Worm (Caenorhabditis elegans) whole organism, L2 larva: ENCODE data around the gene C53B7.2.

Source experiments
- C34F6.9 ChIP-seq: fragments of 150-350 bp; optimal IDR thresholded peaks from 2 replicates; lab custom pipeline; 2014; ENCODE audit warnings: missing biosample characterization, missing genetic modification characterization
- F13H6.1 ChIP-seq: sonication (generic microtip); optimal IDR thresholded peaks from 2 replicates; lab custom pipeline; 2016; ENCODE audit warnings: missing genetic modification characterization, missing compliant biosample characterization
- R02D3.7 ChIP-seq: fragments of 150-350 bp; optimal IDR thresholded peaks from 2 replicates; lab custom pipeline; 2014; ENCODE audit warnings: missing biosample characterization, missing genetic modification characterization
- Y55F3AM.14 ChIP-seq: fragments of 200-800 bp; sonication (Bioruptor generic); optimal IDR thresholded peaks from 2 replicates; lab custom pipeline; 2018; ENCODE audit warnings: mild to moderate bottlenecking, missing genetic modification characterization, missing compliant biosample characterization
- alr-1 ChIP-seq: fragments of 150-350 bp; optimal IDR thresholded peaks from 2 replicates; lab custom pipeline; 2014; ENCODE audit warnings: missing biosample characterization, missing genetic modification characterization
- aly-2 ChIP-seq: fragments of 150-350 bp; optimal IDR thresholded peaks from 2 replicates; lab custom pipeline; 2014; ENCODE audit warnings: missing biosample characterization, missing genetic modification characterization
- ama-1 ChIP-seq: fragments of 150-350 bp; optimal IDR thresholded peaks from 2 replicates; lab custom pipeline; 2018; ENCODE audit warnings: inconsistent platforms
- blmp-1 ChIP-seq: sonication (generic microtip); optimal IDR thresholded peaks from 2 replicates; lab custom pipeline; 2017; ENCODE audit warnings: missing genetic modification characterization, mild to moderate bottlenecking, missing compliant biosample characterization, antibody characterized with exemption, moderate library complexity; ENCODE audit not compliant: insufficient read depth
- ceh-16 ChIP-seq: fragments of 150-350 bp; optimal IDR thresholded peaks from 2 replicates; lab custom pipeline; 2014; ENCODE audit warnings: missing biosample characterization, missing genetic modification characterization
- ceh-82 ChIP-seq: fragments of 150-350 bp; optimal IDR thresholded peaks from 2 replicates; lab custom pipeline; 2014; ENCODE audit warnings: missing biosample characterization, missing genetic modification characterization
- crh-2 ChIP-seq: sonication (generic microtip); optimal IDR thresholded peaks from 2 replicates; lab custom pipeline; 2017; ENCODE audit warnings: missing biosample characterization, missing genetic modification characterization
- dmd-4 ChIP-seq: sonication (generic microtip); optimal IDR thresholded peaks from 2 replicates; lab custom pipeline; 2017; ENCODE audit warnings: missing biosample characterization, missing genetic modification characterization
- egl-27 ChIP-seq: sonication (generic microtip); optimal IDR thresholded peaks from 3 replicates; lab custom pipeline; 2017; ENCODE audit warnings: missing biosample characterization, missing genetic modification reagents, missing genetic modification characterization
- elt-3 ChIP-seq: sonication (generic microtip); optimal IDR thresholded peaks from 2 replicates; lab custom pipeline; 2017; ENCODE audit warnings: missing biosample characterization, missing genetic modification characterization
- fos-1 ChIP-seq: fragments of 150-350 bp; optimal IDR thresholded peaks from 2 replicates; lab custom pipeline; 2014; ENCODE audit warnings: missing biosample characterization, missing genetic modification characterization
- gmeb-1 ChIP-seq: fragments of 150-350 bp; optimal IDR thresholded peaks from 2 replicates; lab custom pipeline; 2014; ENCODE audit warnings: missing biosample characterization, missing genetic modification characterization
- lin-13 ChIP-seq: fragments of 150-350 bp; optimal IDR thresholded peaks from 2 replicates; lab custom pipeline; 2014; ENCODE audit warnings: missing biosample characterization, missing genetic modification reagents, missing genetic modification characterization
- lin-39 ChIP-seq: fragments of 150-350 bp; optimal IDR thresholded peaks from 2 replicates; lab custom pipeline; 2014; ENCODE audit warnings: missing biosample characterization, missing genetic modification reagents, missing genetic modification characterization
- mab-5 ChIP-seq: fragments of 150-350 bp; optimal IDR thresholded peaks from 2 replicates; lab custom pipeline; 2014; ENCODE audit warnings: missing biosample characterization, missing genetic modification characterization
- mbf-1 ChIP-seq: sonication (generic microtip); optimal IDR thresholded peaks from 2 replicates; lab custom pipeline; 2017; ENCODE audit warnings: missing biosample characterization, missing genetic modification characterization
- mdl-1 ChIP-seq, 2 experiments: fragments of 150-350 bp in 1 of 2; sonication (generic microtip) in 1 of 2; optimal IDR thresholded peaks; 2 replicates each; lab custom pipeline; 2017; ENCODE audit warnings: missing biosample characterization in 2 of 2, missing genetic modification characterization in 2 of 2
- nhr-10 ChIP-seq: sonication (generic microtip); optimal IDR thresholded peaks from 2 replicates; lab custom pipeline; 2017; ENCODE audit warnings: missing biosample characterization, missing genetic modification characterization
- nhr-11 ChIP-seq: fragments of 150-350 bp; optimal IDR thresholded peaks from 2 replicates; lab custom pipeline; 2014; ENCODE audit warnings: missing biosample characterization, missing genetic modification characterization
- nhr-12 ChIP-seq: fragments of 150-350 bp; optimal IDR thresholded peaks from 2 replicates; lab custom pipeline; 2014; ENCODE audit warnings: missing biosample characterization, missing genetic modification characterization
- nhr-129 ChIP-seq: fragments of 150-350 bp; optimal IDR thresholded peaks from 2 replicates; lab custom pipeline; 2014; ENCODE audit warnings: missing biosample characterization, missing genetic modification characterization
- nhr-23 ChIP-seq: fragments of 150-350 bp; optimal IDR thresholded peaks from 2 replicates; lab custom pipeline; 2014; ENCODE audit warnings: missing biosample characterization, missing genetic modification reagents, missing genetic modification characterization
- nhr-6 ChIP-seq: fragments of 150-350 bp; optimal IDR thresholded peaks from 2 replicates; lab custom pipeline; 2014; ENCODE audit warnings: missing biosample characterization, missing genetic modification characterization
- peb-1 ChIP-seq: fragments of 150-350 bp; optimal IDR thresholded peaks from 2 replicates; lab custom pipeline; 2014; ENCODE audit warnings: missing biosample characterization, missing genetic modification characterization
- sem-4 ChIP-seq: fragments of 150-350 bp; optimal IDR thresholded peaks from 2 replicates; lab custom pipeline; 2014; ENCODE audit warnings: missing biosample characterization, missing genetic modification reagents, missing genetic modification characterization
- skn-1 ChIP-seq: sonication (generic microtip); optimal IDR thresholded peaks from 2 replicates; lab custom pipeline; 2017; ENCODE audit warnings: missing biosample characterization, missing genetic modification characterization
- sma-3 ChIP-seq: sonication (generic microtip); optimal IDR thresholded peaks from 2 replicates; lab custom pipeline; 2016; ENCODE audit warnings: missing genetic modification reagents, missing genetic modification characterization, missing compliant biosample characterization
- sma-9 ChIP-seq, 2 experiments: fragments of 150-350 bp in 1 of 2; sonication (generic microtip) in 1 of 2; optimal IDR thresholded peaks; 2 replicates each; lab custom pipeline; 2014 to 2016; ENCODE audit warnings: missing genetic modification characterization in 2 of 2, mild to moderate bottlenecking in 1 of 2, missing biosample characterization in 1 of 2, missing compliant biosample characterization in 1 of 2, missing genetic modification reagents in 1 of 2, moderate library complexity in 1 of 2
- snpc-4 ChIP-seq: fragments of 150-350 bp; optimal IDR thresholded peaks from 2 replicates; lab custom pipeline; 2014; ENCODE audit warnings: missing biosample characterization, missing genetic modification characterization
- unc-55 ChIP-seq: fragments of 150-350 bp; sonication (generic microtip); optimal IDR thresholded peaks from 3 replicates; lab custom pipeline; 2014; ENCODE audit warnings: missing biosample characterization, missing genetic modification reagents, missing genetic modification characterization
- ztf-4 ChIP-seq: fragments of 150-350 bp; optimal IDR thresholded peaks from 2 replicates; lab custom pipeline; 2014; ENCODE audit warnings: missing biosample characterization, missing genetic modification characterization

The C53B7.2 gene

DNA sequence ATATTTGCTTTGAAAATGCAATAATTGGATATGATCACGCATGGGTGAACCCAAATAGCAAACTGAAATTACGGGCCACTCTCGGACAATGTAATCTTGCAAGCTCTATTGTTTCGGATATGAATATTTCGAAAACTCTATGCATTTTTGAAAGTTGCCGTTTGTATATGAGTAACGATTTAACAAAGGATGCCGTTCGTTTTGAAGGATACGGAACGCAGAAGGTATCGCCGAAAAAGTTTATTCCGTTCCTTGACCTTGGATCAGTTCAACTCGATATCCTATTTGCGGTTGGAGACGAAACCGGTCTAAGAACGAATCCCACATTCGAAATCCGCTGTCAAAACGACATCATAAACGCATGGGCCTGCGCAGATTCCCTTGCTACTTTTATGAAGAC is 33.0 kb upstream of the C53B7.2 start:
- no peak for TF ChIP-seq lin-39
- TF ChIP-seq fos-1: no peak
- TF ChIP-seq nhr-11: no peak
- TF ChIP-seq aly-2 (tag; lab: Kevin White, UChicago): no peak
- TF ChIP-seq ama-1 (lab: Kevin White, UChicago): no peak
- no peak for TF ChIP-seq C34F6.9
- TF ChIP-seq dmd-4 (tag; lab: Kevin White, UChicago): no peak
- TF ChIP-seq crh-2: no peak
- TF ChIP-seq Y55F3AM.14 (GFP tag; lab: Kevin White, UChicago): no peak
- TF ChIP-seq unc-55 (GFP tag; lab: Kevin White, UChicago): no peak
- TF ChIP-seq skn-1 (tag; lab: Kevin White, UChicago): no peak
- TF ChIP-seq nhr-10 (tag; lab: Kevin White, UChicago): no peak
- TF ChIP-seq F13H6.1 (tag; lab: Kevin White, UChicago): no peak
- TF ChIP-seq ceh-82 (tag; lab: Kevin White, UChicago): no peak
- no peak for TF ChIP-seq ceh-16 (tag; lab: Kevin White, UChicago)
- TF ChIP-seq alr-1: no peak
- no peak for TF ChIP-seq blmp-1 (tag; lab: Kevin White, UChicago)

- peak; percentile 27 for TF ChIP-seq ama-1 (lab: Kevin White, UChicago)
- TF ChIP-seq crh-2: peak; percentile 53
- TF ChIP-seq sem-4: no peak
- peak; percentile 26 for TF ChIP-seq F13H6.1 (tag; lab: Kevin White, UChicago)
- TF ChIP-seq mdl-1 (tag; optimal IDR thresholded peaks at IDR 0.05; lab: Kevin White, UChicago): no peak
- TF ChIP-seq nhr-12: no peak
- TF ChIP-seq egl-27 (tag; lab: Kevin White, UChicago): no peak
- TF ChIP-seq gmeb-1 (tag; lab: Kevin White, UChicago): no peak
- TF ChIP-seq fos-1: peak; percentile 84
- TF ChIP-seq sma-9 (GFP tag; optimal IDR thresholded peaks at IDR 0.05; lab: Kevin White, UChicago): peak; percentile 68
- no peak for TF ChIP-seq sma-9 (tag; optimal IDR thresholded peaks at IDR 0.05; lab: Kevin White, UChicago)
- peak; percentile 40 for TF ChIP-seq sma-3 (GFP tag; lab: Kevin White, UChicago)
Observed at ce11 chrX:6818036-6818488, 28.0 kb upstream of the C53B7.2 start, which contains the start of gene dhs-28. Gene dhs-28 (plus strand): TSS chrX:6818438.

DNA sequence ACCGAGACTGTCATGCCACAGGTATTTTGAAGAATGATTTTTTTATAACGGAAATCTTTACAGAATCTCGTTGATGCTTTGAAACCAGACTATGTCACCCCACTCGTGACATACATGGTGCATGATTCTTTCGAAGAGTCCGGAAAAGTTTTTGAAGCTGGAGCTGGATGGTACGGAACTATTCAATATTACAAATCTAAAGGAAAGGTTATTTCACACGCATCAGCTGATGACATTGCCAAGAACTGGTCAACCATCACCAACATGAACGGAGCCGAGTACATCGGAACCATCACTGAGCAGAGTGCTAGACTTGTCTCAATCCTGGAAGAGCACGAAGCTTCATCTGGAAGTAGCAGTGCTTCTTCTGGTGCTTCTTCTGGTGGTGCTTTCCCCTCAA is 26.9 kb upstream of the C53B7.2 start:
- TF ChIP-seq ama-1 (lab: Kevin White, UChicago) (no peak), nhr-6 (tag; lab: Kevin White, UChicago) (no peak), peb-1 (tag; lab: Kevin White, UChicago) (no peak), blmp-1 (tag; lab: Kevin White, UChicago) (no peak), crh-2 (no peak), lin-39 (no peak), nhr-23 (no peak), snpc-4 (tag; lab: Kevin White, UChicago) (no peak), R02D3.7 (no peak), C34F6.9 (no peak), aly-2 (tag; lab: Kevin White, UChicago) (no peak), mbf-1 (tag; lab: Kevin White, UChicago) (no peak), ztf-4 (no peak), unc-55 (GFP tag; lab: Kevin White, UChicago) (no peak), elt-3 (tag; lab: Kevin White, UChicago) (no peak), nhr-10 (tag; lab: Kevin White, UChicago) (no peak), mab-5 (tag; lab: Kevin White, UChicago) (no peak)

- peak; percentile 57 for TF ChIP-seq fos-1
- TF ChIP-seq dmd-4 (tag; lab: Kevin White, UChicago): no peak
- no peak for TF ChIP-seq sma-3 (GFP tag; lab: Kevin White, UChicago)
- no peak for TF ChIP-seq alr-1
- TF ChIP-seq lin-13: no peak
- no peak for TF ChIP-seq nhr-10 (tag; lab: Kevin White, UChicago)
Observed at ce11 chrX:6819633-6820032, 26.4 kb upstream of the C53B7.2 start.

ce11 chrX:6822552-6822951 is 23.5 kb upstream of the C53B7.2 start:
- peak; percentile 18 for TF ChIP-seq F13H6.1 (tag; lab: Kevin White, UChicago)
- peak; percentile 27 for TF ChIP-seq nhr-129 (tag; lab: Kevin White, UChicago)
- TF ChIP-seq sma-9 (GFP tag; optimal IDR thresholded peaks at IDR 0.05; lab: Kevin White, UChicago): peak; percentile 21
- no peak for TF ChIP-seq sma-9 (tag; optimal IDR thresholded peaks at IDR 0.05; lab: Kevin White, UChicago)
- TF ChIP-seq mbf-1 (tag; lab: Kevin White, UChicago): no peak
